Worm (Caenorhabditis elegans) whole organism, early embryonic: Measurements from ENCODE around the gene F46C5.2.

Experiments
- B0310.2 ChIP-seq: sonication (generic microtip); optimal IDR thresholded peaks from 2 replicates; lab custom pipeline; 2016; ENCODE audit warnings: mild to moderate bottlenecking, missing genetic modification characterization, missing compliant biosample characterization
- F13C5.2 ChIP-seq: sonication (generic microtip); optimal IDR thresholded peaks from 2 replicates; lab custom pipeline; 2017; ENCODE audit warnings: mild to moderate bottlenecking, missing genetic modification characterization, inconsistent platforms, missing compliant biosample characterization
- aly-1 ChIP-seq: sonication (generic microtip); optimal IDR thresholded peaks from 2 replicates; lab custom pipeline; 2016; ENCODE audit warnings: missing genetic modification characterization, missing compliant biosample characterization
- ama-1 ChIP-seq: fragments of 150-350 bp; optimal IDR thresholded peaks from 2 replicates; lab custom pipeline; 2014
- ceh-13 ChIP-seq: fragments of 200-800 bp; sonication (Bioruptor generic); optimal IDR thresholded peaks from 2 replicates; lab custom pipeline; 2018; ENCODE audit warnings: mild to moderate bottlenecking, missing genetic modification characterization, missing compliant biosample characterization
- ceh-36 ChIP-seq: sonication (generic microtip); optimal IDR thresholded peaks from 2 replicates; lab custom pipeline; 2016; ENCODE audit warnings: missing genetic modification characterization, inconsistent platforms, missing compliant biosample characterization
- ets-7 ChIP-seq: sonication (generic microtip); optimal IDR thresholded peaks from 2 replicates; lab custom pipeline; 2016; ENCODE audit warnings: missing genotype, missing genetic modification characterization, missing compliant biosample characterization
- flt-1 ChIP-seq: fragments of 200-800 bp; sonication (Bioruptor generic); IDR thresholded peaks from 2 replicates; pipeline ENCODE4 v1.3.6; 2022; ENCODE audit warnings: missing genetic modification characterization, missing compliant biosample characterization
- hmbx-1 ChIP-seq: sonication (generic microtip); optimal IDR thresholded peaks from 2 replicates; lab custom pipeline; 2016; ENCODE audit warnings: mild to moderate bottlenecking, missing genetic modification characterization, missing compliant biosample characterization
- hmg-4 ChIP-seq: fragments of 200-800 bp; sonication (Bioruptor generic); optimal IDR thresholded peaks from 2 replicates; lab custom pipeline; 2018; ENCODE audit warnings: mild to moderate bottlenecking, missing genetic modification characterization, missing compliant biosample characterization
- hnd-1 ChIP-seq: sonication (generic microtip); optimal IDR thresholded peaks from 2 replicates; lab custom pipeline; 2016; ENCODE audit warnings: missing genetic modification characterization, missing compliant biosample characterization
- pes-1 ChIP-seq: fragments of 200-800 bp; sonication (Bioruptor generic); IDR thresholded peaks from 2 replicates; pipeline ENCODE4 v1.3.6; 2022; ENCODE audit warnings: missing genetic modification reagents, missing genetic modification characterization, missing compliant biosample characterization
- scrt-1 ChIP-seq: fragments of 200-800 bp; sonication (Bioruptor generic); IDR thresholded peaks from 2 replicates; pipeline ENCODE4 v1.3.6; 2022; ENCODE audit warnings: missing genetic modification characterization, missing compliant biosample characterization
- sea-1 ChIP-seq: fragments of 200-800 bp; sonication (Bioruptor generic); conservative IDR thresholded peaks from 2 replicates; pipeline ENCODE4 v1.3.6; 2022; ENCODE audit warnings: missing genetic modification characterization, missing compliant biosample characterization
- tbx-11 ChIP-seq: fragments of 200-800 bp; sonication (Bioruptor generic); IDR thresholded peaks from 2 replicates; pipeline ENCODE4 v1.3.6; 2022; ENCODE audit warnings: missing genetic modification characterization, missing compliant biosample characterization
- tbx-37 ChIP-seq: fragments of 200-800 bp; sonication (Bioruptor generic); conservative IDR thresholded peaks from 2 replicates; pipeline ENCODE4 v1.3.6; 2022; ENCODE audit warnings: missing genetic modification reagents, missing genetic modification characterization, missing compliant biosample characterization
- tra-4 ChIP-seq: sonication (generic microtip); optimal IDR thresholded peaks from 2 replicates; lab custom pipeline; 2017; ENCODE audit warnings: missing genetic modification characterization, missing compliant biosample characterization

Gene F46C5.2

DNA sequence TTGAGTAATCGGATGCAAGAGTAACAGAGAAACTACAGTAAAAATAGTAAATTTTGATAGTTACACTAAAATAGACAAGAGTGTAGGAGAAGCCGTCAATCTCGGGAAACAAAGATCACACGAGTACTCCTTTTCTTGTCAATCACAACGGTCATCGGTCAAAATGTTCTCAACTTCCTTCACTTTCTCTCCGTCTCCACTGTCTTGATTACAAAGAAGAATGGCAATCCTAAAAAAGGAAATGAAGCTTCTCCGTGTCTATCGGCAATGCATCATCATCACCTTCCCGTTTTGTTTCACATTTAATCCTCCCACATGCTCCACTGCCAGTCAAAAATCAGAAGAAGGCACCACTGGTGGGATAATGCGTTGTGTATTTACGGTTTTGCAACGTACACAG, 29.4 kb downstream of the F46C5.2 start:
- no peak for TF ChIP-seq F13C5.2
- no peak for TF ChIP-seq ceh-36 (tag; lab: Kevin White, UChicago)
- no peak for TF ChIP-seq hnd-1 (tag; lab: Kevin White, UChicago)
- TF ChIP-seq hmbx-1 (tag; lab: Kevin White, UChicago): no peak
- no peak for TF ChIP-seq tbx-11 (GFP tag; lab: Robert Waterston, UW)
- TF ChIP-seq ets-7 (tag; lab: Kevin White, UChicago): no peak
- no peak for TF ChIP-seq tra-4 (tag; lab: Kevin White, UChicago)
- TF ChIP-seq scrt-1: no peak
- TF ChIP-seq pes-1: no peak
- TF ChIP-seq ama-1 (lab: Kevin White, UChicago): no peak
- TF ChIP-seq sea-1 (GFP tag; lab: Robert Waterston, UW): no peak
- no peak for TF ChIP-seq hmg-4 (GFP tag; lab: Kevin White, UChicago)
- TF ChIP-seq tbx-37 (GFP tag; lab: Robert Waterston, UW): no peak
- no peak for TF ChIP-seq B0310.2 (tag; lab: Kevin White, UChicago)
- no peak for TF ChIP-seq flt-1

DNA sequence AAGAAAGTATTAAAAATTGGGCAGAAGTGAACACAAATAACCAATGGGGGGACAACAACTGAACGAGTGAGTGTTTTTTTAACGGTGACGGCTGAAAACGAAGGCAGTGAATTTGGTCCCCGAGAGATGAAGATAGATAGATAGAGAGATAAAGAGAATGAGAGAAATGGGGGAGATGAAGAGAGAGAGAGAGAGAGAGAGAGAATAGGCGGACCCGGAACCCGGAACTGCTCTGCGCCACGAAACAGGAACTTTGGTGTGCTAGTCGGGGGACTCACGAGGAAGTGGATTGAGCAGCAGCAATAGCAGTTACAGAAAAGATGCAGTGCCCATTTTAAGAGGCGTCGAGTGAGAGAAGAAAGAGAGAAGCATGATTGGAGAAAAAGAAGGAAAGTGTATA, 32.7 kb downstream of the F46C5.2 start:
- no peak for TF ChIP-seq ama-1 (lab: Kevin White, UChicago)

ce11 chrII:8795227-8795626, 33.9 kb downstream of the F46C5.2 start:
- TF ChIP-seq flt-1: no peak
- no peak for TF ChIP-seq sea-1 (GFP tag; lab: Robert Waterston, UW)
- no peak for TF ChIP-seq tbx-11 (GFP tag; lab: Robert Waterston, UW)
- TF ChIP-seq aly-1 (tag; lab: Kevin White, UChicago): no peak
- TF ChIP-seq tra-4 (tag; lab: Kevin White, UChicago): no peak
- no peak for TF ChIP-seq B0310.2 (tag; lab: Kevin White, UChicago)
- TF ChIP-seq F13C5.2: no peak
- TF ChIP-seq ceh-36 (tag; lab: Kevin White, UChicago): no peak
- TF ChIP-seq scrt-1: no peak
- no peak for TF ChIP-seq hmbx-1 (tag; lab: Kevin White, UChicago)
- no peak for TF ChIP-seq hmg-4 (GFP tag; lab: Kevin White, UChicago)
- TF ChIP-seq hnd-1 (tag; lab: Kevin White, UChicago): no peak
- TF ChIP-seq pes-1: no peak
- no peak for TF ChIP-seq ets-7 (tag; lab: Kevin White, UChicago)
- no peak for TF ChIP-seq ama-1 (lab: Kevin White, UChicago)
- TF ChIP-seq tbx-37 (GFP tag; lab: Robert Waterston, UW): no peak

ce11 chrII:8794072-8794471, 35.0 kb downstream of the F46C5.2 start, which contains the start of gene F07H5.7:
TSS of gene F07H5.7 (minus strand) at chrII:8794172.
- TF ChIP-seq pes-1 (no peak), hnd-1 (tag; lab: Kevin White, UChicago) (no peak), F13C5.2 (no peak), hmg-4 (GFP tag; lab: Kevin White, UChicago) (no peak)

ce11 chrII:8792640-8793039, 36.4 kb downstream of the F46C5.2 start, which contains the start of gene idpa-2:
TSS of gene idpa-2 (minus strand) at chrII:8792740.
- TF ChIP-seq tra-4 (tag; lab: Kevin White, UChicago) (no peak), aly-1 (tag; lab: Kevin White, UChicago) (no peak), hnd-1 (tag; lab: Kevin White, UChicago) (no peak), B0310.2 (tag; lab: Kevin White, UChicago) (no peak)

DNA sequence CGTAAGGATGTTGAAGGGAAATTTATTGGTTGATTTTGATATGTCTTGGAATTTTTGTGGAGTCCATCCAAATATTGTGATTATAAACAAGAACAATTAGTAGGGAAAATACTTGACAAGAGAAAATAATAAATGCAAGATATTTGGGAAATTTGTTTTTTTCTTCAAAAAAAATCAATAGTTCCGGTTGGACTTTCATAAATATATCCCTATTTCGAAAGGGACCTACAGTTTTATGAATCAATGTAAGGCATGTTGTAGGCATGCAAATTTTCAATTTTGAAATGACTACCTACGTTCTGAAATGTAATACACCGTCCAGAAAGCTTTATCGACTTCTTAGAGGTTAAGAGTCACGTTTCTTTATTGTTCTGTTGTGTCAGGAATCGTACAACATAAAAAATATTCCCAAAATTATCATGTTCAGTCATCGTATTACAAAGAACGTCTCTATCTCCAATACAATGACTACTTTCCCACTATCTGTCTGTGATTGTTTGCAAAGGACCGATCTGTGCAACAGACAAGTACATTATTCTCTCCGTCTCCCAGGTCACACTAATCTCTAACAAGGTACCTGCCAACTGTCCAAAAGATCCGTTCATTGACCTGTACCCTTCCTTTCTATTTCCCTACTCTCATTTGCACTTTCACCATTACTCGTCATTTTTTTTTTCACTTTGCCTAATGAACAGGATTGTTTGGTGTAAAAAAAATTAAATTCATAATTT, 39.1 kb downstream of the F46C5.2 start, which contains the start of gene F07H5.13:
Gene F07H5.13 (plus strand): TSS at position 730 of the 731 bp plus-strand sequence.
- peak; percentile 50 for TF ChIP-seq ama-1 (lab: Kevin White, UChicago)
- peak; percentile 31 for TF ChIP-seq aly-1 (tag; lab: Kevin White, UChicago)
- TF ChIP-seq ets-7 (tag; lab: Kevin White, UChicago): no peak
- TF ChIP-seq ceh-36 (tag; lab: Kevin White, UChicago): no peak
- TF ChIP-seq pes-1: no peak
- no peak for TF ChIP-seq scrt-1
- TF ChIP-seq hmg-4 (GFP tag; lab: Kevin White, UChicago): peak; percentile 48
- TF ChIP-seq hmbx-1 (tag; lab: Kevin White, UChicago): no peak
- TF ChIP-seq tbx-11 (GFP tag; lab: Robert Waterston, UW): no peak
- no peak for TF ChIP-seq flt-1
- peak; percentile 48 for TF ChIP-seq B0310.2 (tag; lab: Kevin White, UChicago)
- TF ChIP-seq tbx-37 (GFP tag; lab: Robert Waterston, UW): no peak
- no peak for TF ChIP-seq tra-4 (tag; lab: Kevin White, UChicago)
- TF ChIP-seq F13C5.2: no peak
- TF ChIP-seq sea-1 (GFP tag; lab: Robert Waterston, UW): no peak; the same call in 1 of the 2 replicates
- no peak for TF ChIP-seq ceh-13 (GFP tag; lab: Kevin White, UChicago)
- peak; percentile 19 for TF ChIP-seq hnd-1 (tag; lab: Kevin White, UChicago)

ce11 chrII:8788752-8789151, 40.3 kb downstream of the F46C5.2 start:
- TF ChIP-seq ama-1 (lab: Kevin White, UChicago): peak; percentile 19
- no peak for TF ChIP-seq sea-1 (GFP tag; lab: Robert Waterston, UW)

- TF ChIP-seq ceh-36 (tag; lab: Kevin White, UChicago) (no peak), tbx-37 (GFP tag; lab: Robert Waterston, UW) (no peak; the same call in 1 of the 2 replicates), F13C5.2 (peak; percentile 58), ama-1 (lab: Kevin White, UChicago) (no peak), tra-4 (tag; lab: Kevin White, UChicago) (no peak), flt-1 (no peak), hmg-4 (GFP tag; lab: Kevin White, UChicago) (no peak), hnd-1 (tag; lab: Kevin White, UChicago) (no peak), scrt-1 (0 out of 2 replicates have a peak, but pooled peaks have one; percentile 44), tbx-11 (GFP tag; lab: Robert Waterston, UW) (no peak), ceh-13 (GFP tag; lab: Kevin White, UChicago) (no peak), sea-1 (GFP tag; lab: Robert Waterston, UW) (no peak)
These were observed 41.7 kb downstream of the F46C5.2 start for ce11 chrII:8787376-8787775.
